Fruit fly (Drosophila melanogaster): ENCODE measurements around the gene rdgA.

The rdgA gene

dm6 chrX:8878967-8879554 lies 27.8 kb upstream of the rdgA start (continued):
- TF ChIP-seq CG15514 (GFP tag; optimal IDR thresholded peaks at IDR 0.05) (peak; percentile 77), scrt (GFP tag; optimal IDR thresholded peaks at IDR 0.05) (peak; percentile 74), exex (tag; optimal IDR thresholded peaks at IDR 0.05) (peak; percentile 47), hbn (GFP tag; IDR thresholded peaks at IDR 0.05; ENCODE audit: partially characterized antibody) (no peak), hth (optimal IDR thresholded peaks at IDR 0.05) (no peak), tll (GFP tag; optimal IDR thresholded peaks at IDR 0.05) (no peak), CG7357 (GFP tag; IDR thresholded peaks at IDR 0.05) (peak; percentile 76; the same call in 2 of the 3 replicates), CG5180 (GFP tag; optimal IDR thresholded peaks at IDR 0.05) (peak; percentile 51), Drgx (GFP tag; IDR thresholded peaks at IDR 0.05) (peak; percentile 81), MESR4 (GFP tag; optimal IDR thresholded peaks at IDR 0.05) (peak; percentile 2), CG13287 (GFP tag; IDR thresholded peaks at IDR 0.05; ENCODE audit: partially characterized antibody) (no peak), ham (GFP tag; IDR thresholded peaks at IDR 0.05) (peak; percentile 36; the same call in 1 of the 2 replicates), peb (GFP tag; IDR thresholded peaks at IDR 0.05) (peak; percentile 73; the same call in 1 of the 2 replicates), pita (GFP tag; optimal IDR thresholded peaks at IDR 0.05) (no peak), CG9437 (GFP tag; optimal IDR thresholded peaks at IDR 0.05) (peak; percentile 67), TFAM (GFP tag; optimal IDR thresholded peaks at IDR 0.05) (no peak), sens (GFP tag) (peak; percentile 82), zen (tag; optimal IDR thresholded peaks at IDR 0.05) (peak; percentile 71), maf-S (GFP tag; optimal IDR thresholded peaks at IDR 0.05) (no peak), toy (GFP tag; IDR thresholded peaks at IDR 0.05) (peak; percentile 68), CG8290 (GFP tag; optimal IDR thresholded peaks at IDR 0.05) (peak; percentile 58), CG8290 (tag; optimal IDR thresholded peaks at IDR 0.05) (peak in 1 of 2 experiments; percentile 57), NK7.1 (GFP tag; optimal IDR thresholded peaks at IDR 0.05) (no peak), HLHmδ (GFP tag; optimal IDR thresholded peaks at IDR 0.05) (no peak), E2f1 (GFP tag; IDR thresholded peaks at IDR 0.05) (peak; percentile 86), ase (GFP tag; IDR thresholded peaks at IDR 0.05) (peak; percentile 85), en (GFP tag; optimal IDR thresholded peaks at IDR 0.05) (no peak), Pdp1 (GFP tag; optimal IDR thresholded peaks at IDR 0.05) (peak; percentile 4 to 14), CG13775 (GFP tag; optimal IDR thresholded peaks at IDR 0.05) (peak; percentile 75), crol (GFP tag; IDR thresholded peaks at IDR 0.05) (peak; percentile 54; the same call in 1 of the 2 replicates), Sin3A (optimal IDR thresholded peaks at IDR 0.05) (no peak), p53 (GFP tag; optimal IDR thresholded peaks at IDR 0.05) (no peak), jigr1 (GFP tag; IDR thresholded peaks at IDR 0.05) (0 out of 3 replicates have a peak, but pooled peaks have one; percentile 32), Dek (tag; optimal IDR thresholded peaks at IDR 0.05) (peak; percentile 75), CG31224 (GFP tag; IDR thresholded peaks at IDR 0.05) (peak; percentile 78), CG10543 (GFP tag; optimal IDR thresholded peaks at IDR 0.05) (peak; percentile 19), CG18476 (GFP tag; optimal IDR thresholded peaks at IDR 0.05) (peak; percentile 20), CG4424 (GFP tag; optimal IDR thresholded peaks at IDR 0.05) (peak; percentile 82), CG9797 (GFP tag; optimal IDR thresholded peaks at IDR 0.05) (no peak), Six4 (GFP tag; optimal IDR thresholded peaks at IDR 0.05) (peak; percentile 69), CG11504 (tag; optimal IDR thresholded peaks at IDR 0.05) (peak; percentile 89), ac (GFP tag; optimal IDR thresholded peaks at IDR 0.05) (peak; percentile 10), CG8089 (GFP tag; optimal IDR thresholded peaks at IDR 0.05) (no peak), abd-A (tag; optimal IDR thresholded peaks at IDR 0.05) (peak; percentile 35), CG17912 (GFP tag; optimal IDR thresholded peaks at IDR 0.05) (no peak), CG18619 (GFP tag; optimal IDR thresholded peaks at IDR 0.05) (peak; percentile 78), gem (tag; optimal IDR thresholded peaks at IDR 0.05) (peak; percentile 89), so (GFP tag; IDR thresholded peaks at IDR 0.05) (peak; percentile 94), chif (GFP tag; optimal IDR thresholded peaks at IDR 0.05) (peak in 1 of 2 experiments; percentile 29), Atf3 (GFP tag; optimal IDR thresholded peaks at IDR 0.05) (no peak)

Measured in whole organism, embryonic.